Worm (Caenorhabditis elegans) whole organism, L1 larva: ENCODE results near the gene Y53C12A.10.

Experiments used
- C16A3.4 ChIP-seq: fragments of 150-350 bp; optimal IDR thresholded peaks from 2 replicates; lab custom pipeline; 2014; ENCODE audit warnings: missing biosample characterization, missing genetic modification characterization
- alr-1 ChIP-seq: fragments of 200-800 bp; sonication (Bioruptor generic); optimal IDR thresholded peaks from 2 replicates; lab custom pipeline; 2018; ENCODE audit warnings: borderline replicate concordance, mild to moderate bottlenecking, missing genetic modification characterization, missing compliant biosample characterization
- aly-2 ChIP-seq: fragments of 150-350 bp; optimal IDR thresholded peaks from 2 replicates; lab custom pipeline; 2014; ENCODE audit warnings: missing biosample characterization, missing genetic modification characterization
- blmp-1 ChIP-seq: fragments of 150-350 bp; optimal IDR thresholded peaks from 2 replicates; lab custom pipeline; 2014; ENCODE audit warnings: missing biosample characterization, missing genetic modification characterization
- ceh-8 ChIP-seq: fragments of 200-800 bp; sonication (Bioruptor generic); optimal IDR thresholded peaks from 2 replicates; lab custom pipeline; 2018; ENCODE audit warnings: mild to moderate bottlenecking, missing genetic modification characterization, moderate library complexity, missing compliant biosample characterization
- ceh-82 ChIP-seq, 3 experiments: fragments of 150-350 bp in 1 of 3; sonication (generic microtip) in 2 of 3; optimal IDR thresholded peaks; 2 replicates each; lab custom pipeline; 2014 to 2017; ENCODE audit warnings: missing biosample characterization in 3 of 3, missing genetic modification characterization in 3 of 3
- ceh-88 ChIP-seq: fragments of 200-800 bp; sonication (Bioruptor generic); IDR thresholded peaks from 2 replicates; pipeline ENCODE4 v1.3.6; 2022; ENCODE audit warnings: missing genetic modification characterization, missing compliant biosample characterization
- dpl-1 ChIP-seq, 3 experiments: fragments of 150-350 bp in 2 of 3; sonication (generic microtip) in 1 of 3; optimal IDR thresholded peaks; 2 replicates each; lab custom pipeline; 2014 to 2017; ENCODE audit warnings: missing biosample characterization in 3 of 3, missing genetic modification characterization in 3 of 3, missing genetic modification reagents in 3 of 3
- efl-1 ChIP-seq, 4 experiments: fragments of 150-350 bp; optimal IDR thresholded peaks in 3 of 4; peaks in 1 of 4; 1 replicate in 1 of 4; 2 replicates in 3 of 4; lab custom pipeline; 2014; ENCODE audit warnings: missing biosample characterization in 2 of 4, missing genetic modification characterization in 2 of 4, missing genetic modification reagents in 2 of 4
- efl-3 ChIP-seq: fragments of 200-800 bp; sonication (Bioruptor generic); optimal IDR thresholded peaks from 2 replicates; lab custom pipeline; 2018; ENCODE audit warnings: mild to moderate bottlenecking, missing genetic modification characterization, missing compliant biosample characterization
- egl-13 ChIP-seq: sonication (generic microtip); optimal IDR thresholded peaks from 2 replicates; lab custom pipeline; 2016; ENCODE audit warnings: missing genotype, missing genetic modification reagents, missing genetic modification characterization, missing compliant biosample characterization
- egl-27 ChIP-seq, 2 experiments: fragments of 150-350 bp in 1 of 2; sonication (generic microtip); optimal IDR thresholded peaks; 3 replicates each; lab custom pipeline; 2017 to 2018; ENCODE audit warnings: missing biosample characterization in 2 of 2, missing genetic modification characterization in 2 of 2, missing genetic modification reagents in 2 of 2
- elt-2 ChIP-seq: sonication (generic microtip); optimal IDR thresholded peaks from 2 replicates; lab custom pipeline; 2016; ENCODE audit warnings: missing genetic modification characterization, mild to moderate bottlenecking, inconsistent platforms, missing compliant biosample characterization, missing genetic modification reagents
- ets-5 ChIP-seq: fragments of 200-800 bp; sonication (Bioruptor generic); IDR thresholded peaks from 2 replicates; pipeline ENCODE4 v1.3.6; 2022; ENCODE audit warnings: missing genetic modification characterization, missing compliant biosample characterization
- fkh-10 ChIP-seq: sonication (generic microtip); optimal IDR thresholded peaks from 2 replicates; lab custom pipeline; 2017; ENCODE audit warnings: missing biosample characterization, missing genetic modification reagents, missing genetic modification characterization
- grh-1 ChIP-seq: fragments of 200-800 bp; sonication (Bioruptor generic); IDR thresholded peaks from 2 replicates; pipeline ENCODE4 v1.3.6; 2022; ENCODE audit warnings: missing genetic modification reagents, missing genetic modification characterization, missing compliant biosample characterization
- hlh-4 ChIP-seq: sonication (generic microtip); optimal IDR thresholded peaks from 2 replicates; lab custom pipeline; 2016; ENCODE audit warnings: mild to moderate bottlenecking, missing genetic modification characterization, missing compliant biosample characterization
- hpl-2 ChIP-seq: fragments of 150-350 bp; optimal IDR thresholded peaks from 2 replicates; lab custom pipeline; 2014; ENCODE audit warnings: missing biosample characterization, missing genetic modification reagents, missing genetic modification characterization
- irx-1 ChIP-seq: sonication (generic microtip); optimal IDR thresholded peaks from 2 replicates; lab custom pipeline; 2016; ENCODE audit warnings: missing genetic modification characterization, missing compliant biosample characterization
- isw-1 ChIP-seq: fragments of 200-800 bp; sonication (Bioruptor generic); IDR thresholded peaks from 2 replicates; pipeline ENCODE4 v1.3.6; 2022; ENCODE audit warnings: missing genetic modification characterization, missing compliant biosample characterization
- jun-1 ChIP-seq: fragments of 150-350 bp; optimal IDR thresholded peaks from 2 replicates; lab custom pipeline; 2014; ENCODE audit warnings: missing biosample characterization, missing genetic modification reagents, missing genetic modification characterization
- lin-13 ChIP-seq: fragments of 150-350 bp; optimal IDR thresholded peaks from 2 replicates; lab custom pipeline; 2014; ENCODE audit warnings: missing biosample characterization, missing genetic modification reagents, missing genetic modification characterization
- lin-14 ChIP-seq: fragments of 200-800 bp; sonication (Bioruptor generic); optimal IDR thresholded peaks from 2 replicates; lab custom pipeline; 2018; ENCODE audit warnings: mild to moderate bottlenecking, missing genetic modification characterization, moderate library complexity, missing compliant biosample characterization
- lin-15B ChIP-seq: fragments of 150-350 bp; sonication (generic microtip); optimal IDR thresholded peaks from 3 replicates; lab custom pipeline; 2014; ENCODE audit warnings: missing biosample characterization, missing genetic modification characterization
- lin-35 ChIP-seq, 2 experiments: fragments of 150-350 bp; optimal IDR thresholded peaks; 2 replicates each; lab custom pipeline; 2014; ENCODE audit warnings: missing biosample characterization in 2 of 2, missing genetic modification characterization in 2 of 2, missing genetic modification reagents in 2 of 2
- lir-3 ChIP-seq: sonication (generic microtip); optimal IDR thresholded peaks from 2 replicates; lab custom pipeline; 2016; ENCODE audit warnings: mild to moderate bottlenecking, missing genetic modification characterization, moderate library complexity, missing compliant biosample characterization; ENCODE audit not compliant: poor library complexity
- lsy-2 ChIP-seq, 2 experiments: fragments of 150-350 bp; optimal IDR thresholded peaks; 2 replicates each; lab custom pipeline; 2014; ENCODE audit warnings: missing biosample characterization in 2 of 2, missing genetic modification characterization in 2 of 2
- mab-9 ChIP-seq: fragments of 200-800 bp; sonication (Bioruptor generic); IDR thresholded peaks from 2 replicates; pipeline ENCODE4 v1.3.6; 2022; ENCODE audit warnings: missing genetic modification reagents, missing genetic modification characterization, missing compliant biosample characterization
- nhr-11 ChIP-seq: fragments of 150-350 bp; optimal IDR thresholded peaks from 2 replicates; lab custom pipeline; 2014; ENCODE audit warnings: missing biosample characterization, missing genetic modification characterization
- nhr-12 ChIP-seq: sonication (generic microtip); optimal IDR thresholded peaks from 2 replicates; lab custom pipeline; 2017; ENCODE audit warnings: missing biosample characterization, missing genetic modification characterization
- nhr-19 ChIP-seq: fragments of 200-800 bp; sonication (Bioruptor generic); conservative IDR thresholded peaks from 2 replicates; pipeline ENCODE4 v1.3.6; 2022; ENCODE audit warnings: missing genetic modification characterization, missing compliant biosample characterization
- nhr-28 ChIP-seq: fragments of 150-350 bp; optimal IDR thresholded peaks from 2 replicates; lab custom pipeline; 2014; ENCODE audit warnings: missing biosample characterization, missing genetic modification characterization
- nhr-77 ChIP-seq: fragments of 150-350 bp; optimal IDR thresholded peaks from 2 replicates; lab custom pipeline; 2014; ENCODE audit warnings: missing biosample characterization, missing genetic modification characterization
- nhr-84 ChIP-seq: sonication (generic microtip); optimal IDR thresholded peaks from 2 replicates; lab custom pipeline; 2017; ENCODE audit warnings: missing biosample characterization, missing genetic modification characterization
- nhr-85 ChIP-seq: sonication (generic microtip); peaks from one replicate; lab custom pipeline; 2016; ENCODE audit warnings: missing genetic modification characterization, inconsistent platforms, missing compliant biosample characterization
- nhr-90 ChIP-seq: sonication (generic microtip); optimal IDR thresholded peaks from 2 replicates; lab custom pipeline; 2016; ENCODE audit warnings: mild to moderate bottlenecking, missing genetic modification characterization, missing compliant biosample characterization; ENCODE audit not compliant: poor library complexity
- pag-3 ChIP-seq: sonication (generic microtip); optimal IDR thresholded peaks from 2 replicates; lab custom pipeline; 2017; ENCODE audit warnings: missing genetic modification characterization, mild to moderate bottlenecking, missing compliant biosample characterization, antibody characterized with exemption, borderline replicate concordance; ENCODE audit not compliant: insufficient read depth
- pqm-1 ChIP-seq: sonication (generic microtip); optimal IDR thresholded peaks from 3 replicates; lab custom pipeline; 2017; ENCODE audit warnings: missing biosample characterization, missing genetic modification characterization
- rnt-1 ChIP-seq: sonication (generic microtip); optimal IDR thresholded peaks from 2 replicates; lab custom pipeline; 2016; ENCODE audit warnings: mild to moderate bottlenecking, missing genetic modification characterization, moderate library complexity, missing compliant biosample characterization
- snu-23 ChIP-seq: sonication (generic microtip); optimal IDR thresholded peaks from 2 replicates; lab custom pipeline; 2016; ENCODE audit warnings: missing genetic modification characterization, missing compliant biosample characterization
- sptf-1 ChIP-seq: fragments of 150-350 bp; optimal IDR thresholded peaks from 2 replicates; lab custom pipeline; 2014; ENCODE audit warnings: missing biosample characterization, missing genetic modification characterization
- tbx-2 ChIP-seq: sonication (generic microtip); optimal IDR thresholded peaks from 2 replicates; lab custom pipeline; 2016; ENCODE audit warnings: missing genetic modification characterization, missing compliant biosample characterization
- tlp-1 ChIP-seq: fragments of 150-350 bp; optimal IDR thresholded peaks from 2 replicates; lab custom pipeline; 2014; ENCODE audit warnings: missing biosample characterization, missing genetic modification characterization
- unc-30 ChIP-seq: sonication (generic microtip); optimal IDR thresholded peaks from 2 replicates; lab custom pipeline; 2017; ENCODE audit warnings: missing biosample characterization, missing genetic modification characterization
- unc-62 ChIP-seq: fragments of 150-350 bp; optimal IDR thresholded peaks from 2 replicates; lab custom pipeline; 2014; ENCODE audit warnings: missing biosample characterization, missing genetic modification reagents, missing genetic modification characterization
- vab-15 ChIP-seq: sonication (generic microtip); optimal IDR thresholded peaks from 2 replicates; lab custom pipeline; 2017; ENCODE audit warnings: missing genotype, mild to moderate bottlenecking, missing genetic modification characterization, missing compliant biosample characterization
- zag-1 ChIP-seq: fragments of 150-350 bp; optimal IDR thresholded peaks from 2 replicates; lab custom pipeline; 2014; ENCODE audit warnings: missing biosample characterization, missing genetic modification characterization
- ztf-11 ChIP-seq, 2 experiments: sonication (generic microtip); optimal IDR thresholded peaks; 2 replicates each; lab custom pipeline; 2016 to 2017; ENCODE audit warnings: missing genetic modification characterization in 2 of 2, missing biosample characterization in 1 of 2, missing compliant biosample characterization in 1 of 2
- ztf-4 ChIP-seq: fragments of 150-350 bp; optimal IDR thresholded peaks from 2 replicates; lab custom pipeline; 2014; ENCODE audit warnings: missing biosample characterization, missing genetic modification characterization

Y53C12A.10 gene

DNA sequence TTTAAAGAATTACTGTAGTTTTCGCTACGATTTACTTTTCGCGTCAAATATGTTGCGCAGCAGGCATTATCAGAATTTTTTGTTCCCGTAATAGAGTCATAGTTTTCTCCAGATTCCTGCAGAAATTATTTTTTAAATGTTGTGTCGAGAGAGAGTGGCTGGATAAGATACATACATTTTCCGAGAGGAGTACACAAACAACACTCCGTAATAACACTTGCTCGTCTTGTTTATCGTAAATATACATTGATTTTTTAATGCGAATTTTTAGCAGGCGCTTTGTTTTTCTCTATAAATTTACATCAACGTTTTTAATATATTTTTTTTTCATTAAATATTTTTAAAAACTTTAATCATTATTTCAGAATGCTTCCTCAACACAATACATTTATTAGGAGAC lies 35.7 kb downstream of the Y53C12A.10 start, which contains the start of gene taf-8 (continued):
- TF ChIP-seq alr-1 (tag; lab: Kevin White, UChicago) (no peak), nhr-12 (no peak), mab-9 (GFP tag; lab: Robert Waterston, UW) (no peak), jun-1 (no peak), lin-15B (tag; lab: Kevin White, UChicago) (peak; percentile 24), lin-35 (GFP tag; optimal IDR thresholded peaks at IDR 0.05; lab: Kevin White, UChicago) (peak; percentile 72 to 73), ceh-8 (GFP tag; lab: Kevin White, UChicago) (no peak), efl-1 (optimal IDR thresholded peaks at IDR 0.05; lab: Kevin White, UChicago) (peak; percentile 60 to 76), efl-1 (GFP tag; optimal IDR thresholded peaks at IDR 0.05 in 1 of 2; lab: Kevin White, UChicago) (peak; percentile 65 to 97), snu-23 (GFP tag; lab: Kevin White, UChicago) (peak; percentile 78), tlp-1 (tag; lab: Kevin White, UChicago) (no peak), lir-3 (tag; lab: Kevin White, UChicago) (peak; percentile 54), nhr-28 (tag; lab: Kevin White, UChicago) (no peak), nhr-11 (peak; percentile 60), rnt-1 (peak; percentile 62), egl-13 (peak; percentile 8), grh-1 (GFP tag; lab: Robert Waterston, UW) (no peak), isw-1 (GFP tag; lab: Robert Waterston, UW) (peak; percentile 33), dpl-1 (GFP tag; optimal IDR thresholded peaks at IDR 0.05; lab: Kevin White, UChicago) (peak; percentile 41 to 70 (median 69)), lin-14 (GFP tag; lab: Kevin White, UChicago) (peak; percentile 71), hpl-2 (GFP tag; lab: Kevin White, UChicago) (no peak), efl-3 (GFP tag; lab: Kevin White, UChicago) (no peak), nhr-84 (tag; lab: Kevin White, UChicago) (no peak), zag-1 (tag; lab: Kevin White, UChicago) (no peak), pqm-1 (tag; lab: Kevin White, UChicago) (no peak), ztf-4 (tag; lab: Kevin White, UChicago) (no peak), nhr-77 (peak; percentile 22), nhr-85 (tag; lab: Kevin White, UChicago) (peak; percentile 84), ceh-88 (0 out of 2 replicates have a peak, but pooled peaks have one; percentile 15), fkh-10 (GFP tag; lab: Kevin White, UChicago) (no peak), blmp-1 (no peak), aly-2 (tag; lab: Kevin White, UChicago) (peak; percentile 31)

DNA sequence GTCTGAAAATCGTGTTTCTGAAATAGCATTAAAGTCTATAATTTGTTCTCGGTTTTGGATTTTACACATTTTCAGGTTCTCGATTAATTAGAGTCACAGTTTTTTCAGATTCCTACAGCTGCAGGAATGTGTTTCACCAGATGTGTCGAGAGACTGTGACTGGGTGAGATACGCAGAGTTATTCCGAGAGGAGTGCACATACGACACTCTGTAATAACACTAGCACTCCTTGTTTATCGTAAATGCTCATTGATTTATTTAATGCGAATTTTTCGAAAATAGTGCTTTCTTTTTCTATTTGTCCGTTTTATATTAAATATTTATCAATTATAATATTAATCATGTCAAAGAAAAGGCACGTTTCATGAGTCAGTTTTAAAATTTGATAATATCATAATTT lies 37.3 kb downstream of the Y53C12A.10 start, which contains the start of gene ZK1320.11:
Gene ZK1320.11, plus strand, starts transcription at position 243 of the 400 bp plus-strand sequence.
- TF ChIP-seq nhr-19 (GFP tag; lab: Robert Waterston, UW) (no peak), lin-14 (GFP tag; lab: Kevin White, UChicago) (peak; percentile 5), pag-3 (no peak), ceh-8 (GFP tag; lab: Kevin White, UChicago) (no peak), efl-1 (optimal IDR thresholded peaks at IDR 0.05; lab: Kevin White, UChicago) (peak; percentile 21 to 27), efl-1 (GFP tag; optimal IDR thresholded peaks at IDR 0.05 in 1 of 2; lab: Kevin White, UChicago) (no peak), hpl-2 (GFP tag; lab: Kevin White, UChicago) (no peak), vab-15 (tag; lab: Kevin White, UChicago) (no peak), irx-1 (tag; lab: Kevin White, UChicago) (no peak), lin-13 (GFP tag; lab: Kevin White, UChicago) (no peak), ets-5 (GFP tag; lab: Robert Waterston, UW) (no peak), ceh-82 (tag; optimal IDR thresholded peaks at IDR 0.05; lab: Kevin White, UChicago) (peak in 1 of 3 experiments; percentile 9), lir-3 (tag; lab: Kevin White, UChicago) (no peak), rnt-1 (no peak), snu-23 (GFP tag; lab: Kevin White, UChicago) (no peak), elt-2 (tag; lab: Kevin White, UChicago) (no peak), egl-27 (tag; optimal IDR thresholded peaks at IDR 0.05; lab: Kevin White, UChicago) (no peak), unc-30 (no peak), nhr-90 (no peak), nhr-12 (no peak), nhr-28 (tag; lab: Kevin White, UChicago) (no peak), pqm-1 (tag; lab: Kevin White, UChicago) (no peak), sptf-1 (tag; lab: Kevin White, UChicago) (no peak), ztf-11 (tag; optimal IDR thresholded peaks at IDR 0.05; lab: Kevin White, UChicago) (no peak), unc-62 (GFP tag; lab: Kevin White, UChicago) (no peak), lsy-2 (tag; optimal IDR thresholded peaks at IDR 0.05; lab: Kevin White, UChicago) (peak in 1 of 2 experiments; percentile 58), tbx-2 (tag; lab: Kevin White, UChicago) (no peak), zag-1 (tag; lab: Kevin White, UChicago) (no peak), C16A3.4 (tag; lab: Kevin White, UChicago) (no peak), hlh-4 (tag; lab: Kevin White, UChicago) (peak; percentile 22)
